Worm (Caenorhabditis elegans) whole organism, L4 larva: Measurements from ENCODE around the gene srg-61.

ENCODE experiments used
- F49E8.2 ChIP-seq: sonication (generic microtip); optimal IDR thresholded peaks from 2 replicates; lab custom pipeline; 2016; ENCODE audit warnings: missing compliant biosample characterization, mild to moderate bottlenecking, missing genetic modification characterization, borderline replicate concordance
- ceh-82 ChIP-seq: sonication (generic microtip); optimal IDR thresholded peaks from 2 replicates; lab custom pipeline; 2017; ENCODE audit warnings: missing biosample characterization, missing genetic modification characterization
- fos-1 ChIP-seq: fragments of 150-350 bp; optimal IDR thresholded peaks from 2 replicates; lab custom pipeline; 2014; ENCODE audit warnings: missing biosample characterization, missing genetic modification characterization
- jun-1 ChIP-seq: fragments of 150-350 bp; optimal IDR thresholded peaks from 2 replicates; lab custom pipeline; 2014; ENCODE audit warnings: missing biosample characterization, missing genetic modification reagents, missing genetic modification characterization
- lin-1 ChIP-seq: fragments of 200-800 bp; sonication (Bioruptor generic); IDR thresholded peaks from 2 replicates; pipeline ENCODE4 v1.3.6; 2022; ENCODE audit warnings: missing genetic modification reagents, missing genetic modification characterization, missing compliant biosample characterization
- unc-39 ChIP-seq: sonication (generic microtip); optimal IDR thresholded peaks from 2 replicates; lab custom pipeline; 2017; ENCODE audit warnings: missing biosample characterization, missing genetic modification characterization
- zip-2 ChIP-seq: fragments of 150-350 bp; optimal IDR thresholded peaks from 2 replicates; lab custom pipeline; 2014; ENCODE audit warnings: missing biosample characterization, missing genetic modification characterization

DNA sequence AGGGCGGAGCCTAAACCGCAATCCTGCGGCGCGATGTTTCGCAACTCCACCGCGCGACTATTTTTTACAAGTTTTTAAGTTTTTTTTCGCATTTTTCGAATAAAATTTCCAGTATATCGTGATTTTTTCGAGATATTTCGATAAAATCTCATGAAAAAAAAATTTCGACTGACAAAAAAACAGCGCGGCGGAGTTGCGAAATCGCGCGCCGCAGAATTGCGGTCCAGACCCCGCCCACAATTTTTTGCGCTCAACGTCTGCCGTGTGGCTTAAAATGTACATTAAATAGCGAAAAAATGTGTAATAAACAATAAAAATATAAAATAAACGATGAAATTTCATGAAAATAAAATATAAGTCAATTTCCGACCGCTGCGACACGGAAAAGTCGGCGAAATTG lies 42.4 kb downstream of the srg-61 start:
- TF ChIP-seq fos-1 (tag; lab: Kevin White, UChicago) (no peak), zip-2 (tag; lab: Kevin White, UChicago) (no peak), lin-1 (GFP tag; lab: Robert Waterston, UW) (no peak), jun-1 (tag; lab: Kevin White, UChicago) (no peak), unc-39 (tag; lab: Kevin White, UChicago) (no peak), ceh-82 (tag; lab: Kevin White, UChicago) (no peak), F49E8.2 (tag; lab: Kevin White, UChicago) (no peak)
